Worm (Caenorhabditis elegans): ENCODE measurements around the gene oac-50.

oac-50 gene

DNA sequence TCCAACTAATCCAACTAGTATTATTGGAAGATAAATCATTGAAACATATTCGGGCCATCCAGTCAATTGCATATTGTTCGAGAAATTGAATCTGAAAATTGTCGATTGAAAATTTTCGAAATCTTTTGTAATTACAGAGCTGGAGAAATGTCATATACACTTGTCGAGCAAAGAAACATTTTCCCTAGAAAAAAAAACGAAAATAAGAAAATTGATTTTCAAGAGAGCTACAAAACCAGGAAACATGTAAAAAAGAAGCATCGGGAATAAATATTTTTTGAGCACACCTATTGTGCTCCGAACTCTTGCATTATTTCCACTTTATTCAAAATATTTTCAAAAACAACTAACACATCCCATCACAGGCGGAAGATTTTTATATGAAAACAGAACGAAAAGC lies 27.7 kb upstream of the oac-50 start, which contains the start of gene frpr-6:
Gene frpr-6 (minus strand): TSS at position 101 of the 400 bp plus-strand sequence.
- TF ChIP-seq tbx-7 (tag; optimal IDR thresholded peaks at IDR 0.05) (no peak), sox-2 (GFP tag; IDR thresholded peaks at IDR 0.05) (no peak), pha-2 (tag; optimal IDR thresholded peaks at IDR 0.05) (no peak), nfya-1 (tag; optimal IDR thresholded peaks at IDR 0.05) (no peak), K02D7.2 (tag; optimal IDR thresholded peaks at IDR 0.05) (no peak), C38D4.7 (GFP tag; optimal IDR thresholded peaks at IDR 0.05) (no peak), ceh-22 (tag; optimal IDR thresholded peaks at IDR 0.05) (no peak), ztf-16 (tag; optimal IDR thresholded peaks at IDR 0.05) (no peak), pag-3 (tag; optimal IDR thresholded peaks at IDR 0.05; ENCODE audit: borderline replicate concordance) (no peak), K09A11.1 (tag; optimal IDR thresholded peaks at IDR 0.05; ENCODE audit: insufficient read depth) (no peak), eyg-1 (tag; optimal IDR thresholded peaks at IDR 0.05) (no peak), madf-2 (tag; optimal IDR thresholded peaks at IDR 0.05) (no peak), hlh-13 (GFP tag; optimal IDR thresholded peaks at IDR 0.05) (no peak), elt-2 (tag; optimal IDR thresholded peaks at IDR 0.05) (no peak), unc-55 (GFP tag; optimal IDR thresholded peaks at IDR 0.05) (no peak), fkh-10 (GFP tag; optimal IDR thresholded peaks at IDR 0.05) (no peak), zip-5 (tag; optimal IDR thresholded peaks at IDR 0.05) (no peak), ceh-2 (tag; optimal IDR thresholded peaks at IDR 0.05) (no peak), ceh-9 (tag; optimal IDR thresholded peaks at IDR 0.05) (no peak)

DNA sequence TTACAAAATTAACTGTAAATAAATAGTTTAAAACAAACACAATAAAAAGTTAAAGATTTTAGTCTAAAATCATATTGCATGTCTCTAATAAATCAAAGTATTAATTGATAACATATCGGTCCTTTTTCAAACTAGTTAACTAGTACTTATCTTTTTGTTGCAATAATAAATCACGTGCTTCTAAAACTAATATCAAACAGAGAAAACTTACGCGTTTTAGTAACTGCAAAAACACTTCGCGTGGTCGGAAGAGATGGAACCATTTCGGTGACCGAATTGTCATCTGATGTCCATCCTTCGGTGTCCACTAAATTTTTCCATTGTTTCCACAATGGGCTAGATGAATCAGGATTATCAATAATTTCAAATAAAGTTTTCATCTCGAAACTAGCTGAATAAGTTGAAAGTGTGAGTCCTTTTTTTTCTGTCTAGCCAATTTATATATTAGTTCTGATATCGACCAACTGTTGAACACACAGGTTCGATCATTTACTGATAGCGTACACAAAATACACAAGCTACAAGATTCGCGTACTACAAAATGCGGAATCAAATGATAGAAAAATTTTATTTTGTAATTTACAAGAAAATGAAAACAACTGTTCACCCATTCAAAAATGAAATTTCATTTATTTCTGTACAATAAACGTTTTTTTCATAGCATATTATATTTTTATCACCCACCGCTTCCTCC lies 25.1 kb upstream of the oac-50 start, which contains the start of gene F21C10.9:
Gene F21C10.9 (minus strand): TSS at position 417 of the 694 bp plus-strand sequence.
- TF ChIP-seq rnt-1 (tag; optimal IDR thresholded peaks at IDR 0.05) (no peak), elt-2 (tag; optimal IDR thresholded peaks at IDR 0.05) (no peak), ets-4 (tag; optimal IDR thresholded peaks at IDR 0.05) (no peak), C38D4.7 (GFP tag; optimal IDR thresholded peaks at IDR 0.05) (no peak), nfya-1 (tag; optimal IDR thresholded peaks at IDR 0.05) (no peak), dmd-4 (tag; optimal IDR thresholded peaks at IDR 0.05; ENCODE audit: borderline replicate concordance) (no peak), ceh-19 (GFP tag; optimal IDR thresholded peaks at IDR 0.05) (no peak), sox-4 (tag; optimal IDR thresholded peaks at IDR 0.05) (no peak)

DNA sequence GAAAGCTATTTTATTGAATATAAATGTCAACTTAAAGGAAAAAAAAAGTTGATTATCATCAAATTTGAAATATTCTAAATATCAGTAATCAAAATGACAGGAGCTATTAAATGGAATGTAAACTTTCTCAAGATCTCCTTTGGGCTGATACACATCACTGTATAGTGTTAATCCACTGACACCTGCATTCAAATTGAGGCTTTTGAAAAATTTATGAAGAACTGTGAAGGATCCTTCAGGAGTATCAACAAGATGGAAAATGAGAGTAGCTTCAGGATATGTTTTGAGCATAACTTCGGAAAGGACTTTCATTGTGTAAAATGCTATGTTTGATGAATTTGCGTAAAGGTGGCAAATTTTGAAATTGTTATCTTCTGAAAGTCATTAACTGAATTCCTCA lies 23.9 kb upstream of the oac-50 start:
- TF ChIP-seq unc-42 (tag; optimal IDR thresholded peaks at IDR 0.05) (no peak), hlh-15 (tag; optimal IDR thresholded peaks at IDR 0.05) (no peak), ceh-48 (tag; optimal IDR thresholded peaks at IDR 0.05) (no peak), rnt-1 (tag; optimal IDR thresholded peaks at IDR 0.05) (no peak)

DNA sequence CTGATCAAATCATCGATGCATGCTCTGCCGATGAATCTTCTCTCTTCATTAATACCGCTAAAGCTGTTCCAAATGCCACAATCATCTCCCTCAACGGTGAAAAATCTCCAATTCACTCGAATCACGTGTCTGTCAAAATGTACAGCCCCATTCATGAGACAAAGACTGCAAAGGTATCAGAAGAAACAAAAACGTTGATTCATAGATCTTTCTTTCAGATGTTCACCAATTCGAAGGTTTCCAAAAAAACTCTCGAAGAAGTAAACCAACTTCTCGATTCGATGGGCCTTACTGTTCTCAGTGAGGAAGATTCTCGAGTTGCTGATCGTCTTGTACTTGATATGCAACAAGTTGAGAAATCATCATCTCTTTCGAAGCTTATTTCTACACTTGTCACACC lies 23.3 kb upstream of the oac-50 start:
- no peak for TF ChIP-seq sdc-2 (tag; optimal IDR thresholded peaks at IDR 0.05)
- TF ChIP-seq C38D4.7 (GFP tag; optimal IDR thresholded peaks at IDR 0.05): no peak
- TF ChIP-seq eyg-1 (tag; optimal IDR thresholded peaks at IDR 0.05): no peak
- TF ChIP-seq ama-1 (optimal IDR thresholded peaks at IDR 0.05): no peak
- no peak for TF ChIP-seq pat-9 (tag; optimal IDR thresholded peaks at IDR 0.05)
- TF ChIP-seq nfya-1 (tag; optimal IDR thresholded peaks at IDR 0.05): no peak

DNA sequence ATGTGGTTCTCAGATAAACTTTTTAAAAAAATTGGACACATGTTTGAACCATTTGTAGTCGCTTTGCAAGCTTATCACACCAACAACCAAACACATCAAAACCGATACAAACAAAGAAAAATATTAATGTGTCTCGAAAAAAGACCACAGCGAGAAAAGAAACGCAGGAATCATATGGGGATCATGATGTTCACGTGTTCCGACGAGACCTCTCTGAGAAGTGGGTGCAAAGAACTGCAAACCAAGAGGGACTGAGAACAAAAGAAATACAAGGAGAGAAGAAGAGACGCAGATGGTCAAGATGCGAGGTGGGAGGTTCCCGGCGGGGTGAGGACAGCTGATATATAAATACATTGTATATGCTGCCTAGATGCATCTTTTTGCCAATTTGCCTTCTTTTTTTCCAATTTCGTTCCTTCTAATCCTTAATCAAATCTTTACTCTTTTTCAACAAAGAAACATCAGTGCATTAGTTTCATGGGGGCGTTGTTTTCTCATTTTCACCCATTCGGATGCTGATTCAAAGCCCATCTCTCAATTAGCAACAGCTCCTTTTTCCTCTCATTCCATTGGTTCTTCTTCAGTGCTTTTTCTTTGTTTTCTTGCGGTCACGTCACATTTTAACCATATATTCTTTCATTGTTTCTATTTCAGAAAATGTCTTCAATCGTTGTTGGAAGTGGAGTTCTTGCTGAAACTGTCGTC lies 22.4 kb upstream of the oac-50 start, which contains the start of gene F21C10.10:
Gene F21C10.10 (plus strand): TSS at position 655 of the 705 bp plus-strand sequence.
- TF ChIP-seq nfya-1 (tag; optimal IDR thresholded peaks at IDR 0.05) (peak; percentile 76), sox-2 (GFP tag; IDR thresholded peaks at IDR 0.05) (peak; percentile 40; the same call in 1 of the 2 replicates), rnt-1 (tag; optimal IDR thresholded peaks at IDR 0.05) (peak; percentile 66), elt-2 (tag; optimal IDR thresholded peaks at IDR 0.05) (peak; percentile 78), syd-9 (tag; optimal IDR thresholded peaks at IDR 0.05) (peak; percentile 15), tbx-2 (tag; optimal IDR thresholded peaks at IDR 0.05) (peak; percentile 85), ceh-14 (tag; optimal IDR thresholded peaks at IDR 0.05) (no peak), ceh-48 (tag; optimal IDR thresholded peaks at IDR 0.05) (no peak), dve-1 (tag; optimal IDR thresholded peaks at IDR 0.05) (peak; percentile 37), ceh-34 (tag; optimal IDR thresholded peaks at IDR 0.05) (peak; percentile 34), unc-42 (tag; optimal IDR thresholded peaks at IDR 0.05) (peak; percentile 67), pqm-1 (tag; optimal IDR thresholded peaks at IDR 0.05) (no peak), ref-2 (tag; optimal IDR thresholded peaks at IDR 0.05) (peak; percentile 74), ceh-6 (GFP tag; optimal IDR thresholded peaks at IDR 0.05) (no peak), ceh-31 (tag; optimal IDR thresholded peaks at IDR 0.05) (peak; percentile 41), che-1 (tag; optimal IDR thresholded peaks at IDR 0.05) (no peak), Y22D7AL.16 (tag; optimal IDR thresholded peaks at IDR 0.05) (no peak), hlh-30 (tag; optimal IDR thresholded peaks at IDR 0.05; ENCODE audit: insufficient read depth) (peak; percentile 93)
